Worm (Caenorhabditis elegans) whole organism, mixed stage, embryonic: Measurements from ENCODE around the gene F13A2.9.

Experiments used
- M03D4.4 ChIP-seq: sonication (generic microtip); optimal IDR thresholded peaks from 2 replicates; lab custom pipeline; 2017; ENCODE audit warnings: mild to moderate bottlenecking, missing genetic modification characterization, missing compliant biosample characterization
- bed-3 ChIP-seq: fragments of 200-800 bp; sonication (Bioruptor generic); optimal IDR thresholded peaks from 3 replicates; lab custom pipeline; 2018; ENCODE audit warnings: mild to moderate bottlenecking, missing genetic modification characterization, moderate library complexity, missing compliant biosample characterization
- blmp-1 ChIP-seq: fragments of 150-350 bp; optimal IDR thresholded peaks from 2 replicates; lab custom pipeline; 2014; ENCODE audit warnings: missing biosample characterization, missing genetic modification characterization
- ceh-39 ChIP-seq: fragments of 150-350 bp; optimal IDR thresholded peaks from 2 replicates; lab custom pipeline; 2014; ENCODE audit warnings: missing biosample characterization, missing genetic modification characterization
- ceh-43 ChIP-seq: fragments of 200-800 bp; sonication (Bioruptor generic); optimal IDR thresholded peaks from 2 replicates; lab custom pipeline; 2018; ENCODE audit warnings: mild to moderate bottlenecking, missing genetic modification characterization, moderate library complexity, missing compliant biosample characterization
- ces-1 ChIP-seq: fragments of 150-350 bp; optimal IDR thresholded peaks from 2 replicates; lab custom pipeline; 2014; ENCODE audit warnings: missing biosample characterization, missing genetic modification reagents, missing genetic modification characterization
- cnd-1 ChIP-seq: fragments of 200-800 bp; sonication (Bioruptor generic); optimal IDR thresholded peaks from 2 replicates; lab custom pipeline; 2018; ENCODE audit warnings: mild to moderate bottlenecking, missing genetic modification characterization, missing compliant biosample characterization
- drap-1 ChIP-seq: fragments of 200-800 bp; sonication (Bioruptor generic); optimal IDR thresholded peaks from 3 replicates; lab custom pipeline; 2018; ENCODE audit warnings: mild to moderate bottlenecking, missing genetic modification characterization, missing compliant biosample characterization
- flh-1 ChIP-seq: fragments of 200-800 bp; sonication (Bioruptor generic); optimal IDR thresholded peaks from 2 replicates; lab custom pipeline; 2018; ENCODE audit warnings: mild to moderate bottlenecking, missing genetic modification characterization, moderate library complexity, missing compliant biosample characterization
- ham-2 ChIP-seq: fragments of 200-800 bp; sonication (Bioruptor generic); optimal IDR thresholded peaks from 2 replicates; lab custom pipeline; 2018; ENCODE audit warnings: mild to moderate bottlenecking, missing genetic modification characterization, missing compliant biosample characterization
- hlh-1 ChIP-seq: fragments of 150-350 bp; optimal IDR thresholded peaks from 2 replicates; lab custom pipeline; 2014; ENCODE audit warnings: missing biosample characterization, missing genetic modification reagents, missing genetic modification characterization
- lin-13 ChIP-seq: fragments of 150-350 bp; optimal IDR thresholded peaks from 2 replicates; lab custom pipeline; 2014; ENCODE audit warnings: missing biosample characterization, missing genetic modification characterization
- lin-32 ChIP-seq: fragments of 200-800 bp; sonication (Bioruptor generic); optimal IDR thresholded peaks from 2 replicates; lab custom pipeline; 2018; ENCODE audit warnings: mild to moderate bottlenecking, missing genetic modification characterization, missing compliant biosample characterization
- lsy-2 ChIP-seq: fragments of 150-350 bp; optimal IDR thresholded peaks from 2 replicates; lab custom pipeline; 2014; ENCODE audit warnings: missing biosample characterization, missing genetic modification characterization
- mab-5 ChIP-seq: fragments of 150-350 bp; optimal IDR thresholded peaks from 2 replicates; lab custom pipeline; 2014; ENCODE audit warnings: missing biosample characterization, missing genetic modification characterization
- mep-1 ChIP-seq: fragments of 150-350 bp; optimal IDR thresholded peaks from 2 replicates; lab custom pipeline; 2017; ENCODE audit warnings: missing biosample characterization, missing genetic modification reagents, missing genetic modification characterization, inconsistent platforms
- mls-2 ChIP-seq: sonication (generic microtip); optimal IDR thresholded peaks from 2 replicates; lab custom pipeline; 2016; ENCODE audit warnings: mild to moderate bottlenecking, missing genetic modification characterization, moderate library complexity, missing compliant biosample characterization
- nhr-12 ChIP-seq: fragments of 150-350 bp; optimal IDR thresholded peaks from 2 replicates; lab custom pipeline; 2014; ENCODE audit warnings: missing biosample characterization, missing genetic modification characterization
- nhr-2 ChIP-seq: fragments of 150-350 bp; optimal IDR thresholded peaks from 2 replicates; lab custom pipeline; 2014; ENCODE audit warnings: missing biosample characterization, missing genetic modification characterization
- nhr-237 ChIP-seq: fragments of 150-350 bp; optimal IDR thresholded peaks from 2 replicates; lab custom pipeline; 2014; ENCODE audit warnings: missing biosample characterization, missing genetic modification characterization
- nhr-28 ChIP-seq: fragments of 150-350 bp; optimal IDR thresholded peaks from 2 replicates; lab custom pipeline; 2014; ENCODE audit warnings: missing biosample characterization, missing genetic modification characterization
- nhr-76 ChIP-seq: sonication (generic microtip); optimal IDR thresholded peaks from 2 replicates; lab custom pipeline; 2017; ENCODE audit warnings: missing biosample characterization, missing genetic modification characterization
- pha-4 ChIP-seq: fragments of 150-350 bp; optimal IDR thresholded peaks from 2 replicates; lab custom pipeline; 2018; ENCODE audit warnings: missing biosample characterization, missing genetic modification reagents, missing genetic modification characterization
- sem-2 ChIP-seq: fragments of 200-800 bp; sonication (Bioruptor generic); optimal IDR thresholded peaks from 2 replicates; lab custom pipeline; 2018; ENCODE audit warnings: mild to moderate bottlenecking, missing genetic modification characterization, missing compliant biosample characterization
- snpc-4 ChIP-seq: fragments of 150-350 bp; optimal IDR thresholded peaks from 2 replicates; lab custom pipeline; 2014; ENCODE audit warnings: missing biosample characterization, missing genetic modification characterization
- sptf-1 ChIP-seq: sonication (generic microtip); optimal IDR thresholded peaks from 2 replicates; lab custom pipeline; 2017; ENCODE audit warnings: mild to moderate bottlenecking, missing genetic modification characterization, moderate library complexity, missing compliant biosample characterization
- tbx-8 ChIP-seq: fragments of 200-800 bp; sonication (Bioruptor generic); optimal IDR thresholded peaks from 2 replicates; lab custom pipeline; 2018; ENCODE audit warnings: mild to moderate bottlenecking, missing genetic modification characterization, moderate library complexity, missing compliant biosample characterization
- unc-120 ChIP-seq: sonication (generic microtip); optimal IDR thresholded peaks from 2 replicates; lab custom pipeline; 2017; ENCODE audit warnings: missing genetic modification characterization, missing compliant biosample characterization; ENCODE audit not compliant: poor library complexity, severe bottlenecking
- unc-39 ChIP-seq: fragments of 150-350 bp; optimal IDR thresholded peaks from 2 replicates; lab custom pipeline; 2014; ENCODE audit warnings: missing biosample characterization, missing genetic modification characterization

The F13A2.9 gene

ce11 chrV:4356047-4356612, 31.2 kb downstream of the F13A2.9 start:
- peak; percentile 94 for TF ChIP-seq ces-1
- no peak for TF ChIP-seq mep-1 (tag; lab: Kevin White, UChicago)

- TF ChIP-seq nhr-28 (no peak), ceh-39 (peak; percentile 64), sem-2 (GFP tag; lab: Kevin White, UChicago) (no peak), nhr-237 (tag; lab: Kevin White, UChicago) (peak; percentile 1), mep-1 (tag; lab: Kevin White, UChicago) (peak; percentile 40), lsy-2 (peak; percentile 74), lin-13 (tag; lab: Kevin White, UChicago) (peak; percentile 68), hlh-1 (tag; lab: Kevin White, UChicago) (peak; percentile 59), cnd-1 (tag; lab: Kevin White, UChicago) (peak; percentile 50), pha-4 (tag; lab: Kevin White, UChicago) (peak; percentile 78), tbx-8 (GFP tag; lab: Kevin White, UChicago) (no peak)
Observed at ce11 chrV:4346799-4347198, 40.5 kb downstream of the F13A2.9 start, which contains the start of gene mcm-7. mcm-7 (plus strand) TSS chrV:4347166.

- no peak for TF ChIP-seq mls-2 (tag; lab: Kevin White, UChicago)
- no peak for TF ChIP-seq ces-1
- TF ChIP-seq nhr-12 (tag; lab: Kevin White, UChicago), result no peak
- no peak for TF ChIP-seq unc-39 (tag; lab: Kevin White, UChicago)
- no peak for TF ChIP-seq ceh-43 (GFP tag; lab: Kevin White, UChicago)
- no peak for TF ChIP-seq drap-1 (GFP tag; lab: Kevin White, UChicago)
- no peak for TF ChIP-seq mep-1 (tag; lab: Kevin White, UChicago)
- TF ChIP-seq nhr-2 (tag; lab: Kevin White, UChicago), result no peak
- no peak for TF ChIP-seq tbx-8 (GFP tag; lab: Kevin White, UChicago)
Observed at ce11 chrV:4346325-4346724, 41.0 kb downstream of the F13A2.9 start, which contains the start of gene hpo-18. hpo-18 (minus strand) TSS chrV:4346425.

DNA sequence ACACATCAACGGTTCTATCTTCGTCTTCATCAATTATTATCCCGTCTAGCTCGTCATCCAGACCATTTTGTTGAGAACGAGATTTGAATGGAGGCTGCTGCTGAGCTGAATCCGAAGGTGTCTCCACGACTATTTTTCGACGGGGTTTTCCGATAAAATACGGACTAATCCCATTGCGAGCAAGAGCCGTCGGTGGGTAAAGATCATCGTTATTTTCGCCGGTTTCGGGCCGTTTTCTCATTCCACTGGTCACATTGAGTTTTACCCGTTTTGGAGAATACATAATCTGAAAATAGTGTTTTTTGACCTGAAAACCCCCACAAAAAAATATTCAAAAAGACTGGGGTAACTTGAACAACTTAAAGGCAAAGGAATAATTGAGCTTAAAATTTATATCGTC, 41.6 kb downstream of the F13A2.9 start, which contains the start of gene figl-1:
Gene figl-1 (minus strand): TSS at position 286 of the 400 bp plus-strand sequence.
- TF ChIP-seq cnd-1 (tag; lab: Kevin White, UChicago) (no peak), blmp-1 (tag; lab: Kevin White, UChicago) (no peak), lin-32 (GFP tag; lab: Kevin White, UChicago) (no peak), lsy-2 (no peak), mep-1 (tag; lab: Kevin White, UChicago) (no peak), mab-5 (tag; lab: Kevin White, UChicago) (no peak), hlh-1 (tag; lab: Kevin White, UChicago) (no peak), M03D4.4 (tag; lab: Kevin White, UChicago) (no peak), flh-1 (GFP tag; lab: Kevin White, UChicago) (no peak), nhr-76 (tag; lab: Kevin White, UChicago) (no peak)

- TF ChIP-seq nhr-76 (tag; lab: Kevin White, UChicago), result no peak
- no peak for TF ChIP-seq lin-32 (GFP tag; lab: Kevin White, UChicago)
- TF ChIP-seq hlh-1 (tag; lab: Kevin White, UChicago), result no peak
- TF ChIP-seq nhr-12 (tag; lab: Kevin White, UChicago), result no peak
- no peak for TF ChIP-seq unc-120 (tag; lab: Kevin White, UChicago)
- no peak for TF ChIP-seq nhr-2 (tag; lab: Kevin White, UChicago)
- no peak for TF ChIP-seq mls-2 (tag; lab: Kevin White, UChicago)
Observed at ce11 chrV:4341736-4342135, 45.6 kb downstream of the F13A2.9 start.

- no peak for TF ChIP-seq snpc-4 (tag; lab: Kevin White, UChicago)
- TF ChIP-seq hlh-1 (tag; lab: Kevin White, UChicago), result no peak
- TF ChIP-seq ham-2 (GFP tag; lab: Kevin White, UChicago), result no peak
- TF ChIP-seq unc-120 (tag; lab: Kevin White, UChicago), result no peak
- no peak for TF ChIP-seq bed-3 (GFP tag; lab: Kevin White, UChicago)
- no peak for TF ChIP-seq sptf-1
- no peak for TF ChIP-seq tbx-8 (GFP tag; lab: Kevin White, UChicago)
- no peak for TF ChIP-seq flh-1 (GFP tag; lab: Kevin White, UChicago)
- TF ChIP-seq nhr-2 (tag; lab: Kevin White, UChicago), result no peak
- TF ChIP-seq lin-32 (GFP tag; lab: Kevin White, UChicago), result no peak
- no peak for TF ChIP-seq ceh-43 (GFP tag; lab: Kevin White, UChicago)
Observed at ce11 chrV:4341208-4341607, 46.1 kb downstream of the F13A2.9 start, which contains the start of gene glrx-3. glrx-3 (minus strand) TSS chrV:4341308.
